Worm (Caenorhabditis elegans): ENCODE measurements around the gene srlf-18.

The srlf-18 gene

ce11 chrIV:11119972-11120562, 18.8 kb upstream of the srlf-18 start (continued):
- TF ChIP-seq unc-39 (tag; optimal IDR thresholded peaks at IDR 0.05): no peak

- TF ChIP-seq egl-27 (tag; optimal IDR thresholded peaks at IDR 0.05) (peak; percentile 25), ceh-28 (tag; optimal IDR thresholded peaks at IDR 0.05) (peak; percentile 79), snpc-4 (tag; optimal IDR thresholded peaks at IDR 0.05) (peak; percentile 23), elt-1 (tag; optimal IDR thresholded peaks at IDR 0.05) (peak; percentile 37), nhr-11 (tag; optimal IDR thresholded peaks at IDR 0.05) (peak; percentile 18), lsy-12 (tag; optimal IDR thresholded peaks at IDR 0.05) (peak; percentile 97), elt-3 (tag; optimal IDR thresholded peaks at IDR 0.05) (no peak), lin-39 (tag; optimal IDR thresholded peaks at IDR 0.05) (peak; percentile 97), nfya-1 (tag; optimal IDR thresholded peaks at IDR 0.05; ENCODE audit: insufficient read depth) (peak; percentile 100), nhr-43 (tag; optimal IDR thresholded peaks at IDR 0.05; ENCODE audit: poor library complexity, severe bottlenecking) (peak; percentile 50), zag-1 (tag; optimal IDR thresholded peaks at IDR 0.05) (peak; percentile 50), ama-1 (optimal IDR thresholded peaks at IDR 0.05) (peak; percentile 42), elt-2 (tag; optimal IDR thresholded peaks at IDR 0.05) (peak; percentile 81), fkh-10 (GFP tag; optimal IDR thresholded peaks at IDR 0.05) (peak; percentile 49), R02D3.7 (tag; optimal IDR thresholded peaks at IDR 0.05) (peak; percentile 78), nhr-76 (tag; optimal IDR thresholded peaks at IDR 0.05) (no peak), hmg-11 (tag; optimal IDR thresholded peaks at IDR 0.05) (peak; percentile 89), nhr-25 (tag; optimal IDR thresholded peaks at IDR 0.05) (peak; percentile 41), fkh-2 (tag; optimal IDR thresholded peaks at IDR 0.05) (no peak), ZK546.5 (tag; optimal IDR thresholded peaks at IDR 0.05) (no peak), pqm-1 (tag; optimal IDR thresholded peaks at IDR 0.05) (peak; percentile 62), ztf-11 (tag; optimal IDR thresholded peaks at IDR 0.05) (no peak), mdl-1 (tag; optimal IDR thresholded peaks at IDR 0.05) (peak; percentile 84), ceh-9 (tag; optimal IDR thresholded peaks at IDR 0.05) (no peak), pha-4 (tag; optimal IDR thresholded peaks at IDR 0.05) (peak; percentile 94), jun-1 (tag; optimal IDR thresholded peaks at IDR 0.05) (peak; percentile 86), nhr-23 (tag; optimal IDR thresholded peaks at IDR 0.05) (peak; percentile 92), sea-2 (GFP tag; optimal IDR thresholded peaks at IDR 0.05) (no peak), egl-5 (tag; optimal IDR thresholded peaks at IDR 0.05) (peak; percentile 92), skn-1 (tag; optimal IDR thresholded peaks at IDR 0.05) (peak; percentile 76), tbx-2 (tag; optimal IDR thresholded peaks at IDR 0.05) (peak; percentile 71), lin-15B (tag; optimal IDR thresholded peaks at IDR 0.05) (peak; percentile 92)
Measured at ce11 chrIV:11118837-11119491, 17.7 kb upstream of the srlf-18 start, which contains the start of the genes imp-2 and enpl-1. Gene imp-2, minus strand, starts transcription at chrIV:11118887. Gene enpl-1, plus strand, starts transcription at chrIV:11119298.

DNA sequence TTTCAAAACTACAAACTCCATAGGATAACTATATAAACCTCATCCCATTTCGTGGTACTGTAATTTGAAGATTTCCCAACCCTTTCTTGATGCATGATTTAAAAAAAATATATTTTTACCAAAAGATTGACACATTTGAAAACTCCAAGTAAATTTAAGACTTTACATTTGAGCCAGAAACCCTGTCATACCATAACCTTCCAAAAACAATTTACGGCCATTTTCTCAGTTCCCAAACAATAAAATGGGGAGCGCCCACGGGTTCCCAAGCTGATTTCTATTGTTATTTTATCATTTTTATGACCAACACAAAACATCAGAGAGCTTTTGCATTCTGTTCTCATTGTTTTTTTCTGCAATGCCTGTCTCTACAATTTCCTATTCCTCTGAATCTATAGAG, 11.4 kb upstream of the srlf-18 start, which contains the start of gene clc-9:
clc-9 (plus strand) TSS at position 301 of the 400 bp plus-strand sequence.
- TF ChIP-seq eor-1 (tag; optimal IDR thresholded peaks at IDR 0.05): no peak
- TF ChIP-seq ZK546.5 (tag; optimal IDR thresholded peaks at IDR 0.05): no peak
- TF ChIP-seq ceh-28 (tag; optimal IDR thresholded peaks at IDR 0.05): no peak
- TF ChIP-seq hmg-11 (tag; optimal IDR thresholded peaks at IDR 0.05): no peak
- no peak for TF ChIP-seq nhr-237 (tag; optimal IDR thresholded peaks at IDR 0.05)
- no peak for TF ChIP-seq lin-15B (tag; optimal IDR thresholded peaks at IDR 0.05)
- TF ChIP-seq lin-39 (tag; optimal IDR thresholded peaks at IDR 0.05): no peak
- no peak for TF ChIP-seq ztf-11 (tag; optimal IDR thresholded peaks at IDR 0.05)
- no peak for TF ChIP-seq skn-1 (tag; optimal IDR thresholded peaks at IDR 0.05)
- TF ChIP-seq mdl-1 (tag; optimal IDR thresholded peaks at IDR 0.05): no peak
- no peak for TF ChIP-seq ceh-16 (tag; optimal IDR thresholded peaks at IDR 0.05)
- no peak for TF ChIP-seq ceh-9 (tag; optimal IDR thresholded peaks at IDR 0.05)
- TF ChIP-seq nhr-12 (tag; optimal IDR thresholded peaks at IDR 0.05): no peak
